ENCODE assay signal across 3 fruit fly cellular contexts in genomic region chr3R:5282755-5283359, dm6.
A peak's percentile ranks its signal among the peaks of the same experiment; 100 is the strongest.
TF ChIP-seq lines count a peak whose summit lies in the region.

No protein-coding gene starts in this region.

TF ChIP-seq in whole organism, embryonic, 481 proteins besides CTCF, POLR2A, EP300 and RAD21 (continued from another document and continues in another):
- TF ChIP-seq CG10959 (GFP tag; IDR thresholded peaks at IDR 0.05; lab: Robert Waterston, UW) (no peak), pum (GFP tag; optimal IDR thresholded peaks at IDR 0.05; lab: Kevin White, UChicago) (no peak), Stat92E (GFP tag; optimal IDR thresholded peaks at IDR 0.05; lab: Kevin White, UChicago) (no peak), Sox100B (GFP tag; optimal IDR thresholded peaks at IDR 0.05; lab: Kevin White, UChicago) (no peak), Mes4 (GFP tag; optimal IDR thresholded peaks at IDR 0.05; lab: Kevin White, UChicago) (no peak), CG4360 (GFP tag; IDR thresholded peaks at IDR 0.05; lab: Robert Waterston, UW) (no peak; the same call in 1 of the 2 replicates), HLH54F (GFP tag; optimal IDR thresholded peaks at IDR 0.05; lab: Kevin White, UChicago) (peak; percentile 22), chinmo (GFP tag; IDR thresholded peaks at IDR 0.05; lab: Robert Waterston, UW; ENCODE audit: partially characterized antibody) (peak; percentile 93; the same call in 3 of the 4 replicates), CG10267 (tag; optimal IDR thresholded peaks at IDR 0.05; lab: Kevin White, UChicago) (no peak), zen (tag; optimal IDR thresholded peaks at IDR 0.05; lab: Kevin White, UChicago) (no peak), gcm2 (GFP tag; optimal IDR thresholded peaks at IDR 0.05; lab: Kevin White, UChicago) (peak; percentile 0), chm (GFP tag; IDR thresholded peaks at IDR 0.05; lab: Robert Waterston, UW) (peak; percentile 46; the same call in 1 of the 2 replicates), CG4730 (GFP tag; IDR thresholded peaks at IDR 0.05; lab: Robert Waterston, UW) (no peak), CG12659 (GFP tag; optimal IDR thresholded peaks at IDR 0.05; lab: Kevin White, UChicago) (no peak), prd (optimal IDR thresholded peaks at IDR 0.05; lab: Kevin White, UChicago) (no peak), prd (GFP tag; IDR thresholded peaks at IDR 0.05; lab: Robert Waterston, UW) (peak; percentile 34; the same call in 1 of the 3 replicates), B-H2 (GFP tag; optimal IDR thresholded peaks at IDR 0.05; lab: Kevin White, UChicago) (no peak), CG6813 (GFP tag; optimal IDR thresholded peaks at IDR 0.05; lab: Kevin White, UChicago) (no peak), Hsf (GFP tag; optimal IDR thresholded peaks at IDR 0.05; lab: Kevin White, UChicago) (no peak), Trl (optimal IDR thresholded peaks at IDR 0.05; lab: Kevin White, UChicago) (peak; percentile 88 to 100), Trl (GFP tag; optimal IDR thresholded peaks at IDR 0.05; lab: Kevin White, UChicago) (peak; percentile 62), Rx (GFP tag; IDR thresholded peaks at IDR 0.05; lab: Robert Waterston, UW) (no peak), CG1832 (GFP tag; optimal IDR thresholded peaks at IDR 0.05; lab: Kevin White, UChicago) (peak; percentile 70), Bgb (GFP tag; IDR thresholded peaks at IDR 0.05; lab: Robert Waterston, UW; ENCODE audit: partially characterized antibody) (peak; percentile 47), CG14965 (GFP tag; optimal IDR thresholded peaks at IDR 0.05; lab: Kevin White, UChicago; ENCODE audit: borderline replicate concordance) (no peak), CG31441 (GFP tag; IDR thresholded peaks at IDR 0.05; lab: Robert Waterston, UW) (no peak), CG30020 (tag; optimal IDR thresholded peaks at IDR 0.05; lab: Kevin White, UChicago) (no peak), ro (GFP tag; IDR thresholded peaks at IDR 0.05; lab: Robert Waterston, UW) (no peak), CG17186 (GFP tag; optimal IDR thresholded peaks at IDR 0.05; lab: Kevin White, UChicago) (no peak), CG17361 (GFP tag; IDR thresholded peaks at IDR 0.05; lab: Robert Waterston, UW) (no peak), CG12219 (GFP tag; optimal IDR thresholded peaks at IDR 0.05; lab: Kevin White, UChicago) (no peak), en (GFP tag; optimal IDR thresholded peaks at IDR 0.05; lab: Kevin White, UChicago) (no peak), caup (GFP tag; optimal IDR thresholded peaks at IDR 0.05; lab: Kevin White, UChicago; ENCODE audit: severe bottlenecking) (no peak), CG12236 (GFP tag; optimal IDR thresholded peaks at IDR 0.05; lab: Kevin White, UChicago) (no peak), vnd (GFP tag; IDR thresholded peaks at IDR 0.05; lab: Robert Waterston, UW; ENCODE audit: partially characterized antibody) (no peak), CG4328 (GFP tag; optimal IDR thresholded peaks at IDR 0.05; lab: Kevin White, UChicago) (no peak), crc (GFP tag; optimal IDR thresholded peaks at IDR 0.05; lab: Kevin White, UChicago) (no peak), CG7556 (GFP tag; optimal IDR thresholded peaks at IDR 0.05; lab: Kevin White, UChicago) (no peak), CG16813 (GFP tag; IDR thresholded peaks at IDR 0.05; lab: Robert Waterston, UW; ENCODE audit: partially characterized antibody) (no peak; the same call in 2 of the 3 replicates), Side (GFP tag; optimal IDR thresholded peaks at IDR 0.05; lab: Kevin White, UChicago) (no peak), NfI (GFP tag; optimal IDR thresholded peaks at IDR 0.05; lab: Kevin White, UChicago) (peak; percentile 23), croc (GFP tag; conservative IDR thresholded peaks at IDR 0.05; lab: Robert Waterston, UW) (no peak), cwo (GFP tag; optimal IDR thresholded peaks at IDR 0.05; lab: Kevin White, UChicago) (no peak), Deaf1 (tag; optimal IDR thresholded peaks at IDR 0.05; lab: Kevin White, UChicago) (no peak)

TF ChIP-seq in whole organism, prepupa, 60 proteins besides CTCF, POLR2A, EP300 and RAD21 (continued from another document):
- TF ChIP-seq fd85E (GFP tag; optimal IDR thresholded peaks at IDR 0.05; lab: Kevin White, UChicago), result no peak
- TF ChIP-seq CG8319 (GFP tag; optimal IDR thresholded peaks at IDR 0.05; lab: Kevin White, UChicago), result no peak
- TF ChIP-seq CG9139 (GFP tag; optimal IDR thresholded peaks at IDR 0.05; lab: Kevin White, UChicago), result no peak
- TF ChIP-seq spab (GFP tag; optimal IDR thresholded peaks at IDR 0.05; lab: Kevin White, UChicago), result no peak
- no peak for TF ChIP-seq OdsH (GFP tag; optimal IDR thresholded peaks at IDR 0.05; lab: Kevin White, UChicago)
- no peak for TF ChIP-seq Eip93F (GFP tag; optimal IDR thresholded peaks at IDR 0.05; lab: Kevin White, UChicago)
- peak; percentile 6 for TF ChIP-seq esn (GFP tag; optimal IDR thresholded peaks at IDR 0.05; lab: Kevin White, UChicago)
- TF ChIP-seq dsx (GFP tag; optimal IDR thresholded peaks at IDR 0.05; lab: Kevin White, UChicago; ENCODE audit: poor library complexity, severe bottlenecking), result no peak
- TF ChIP-seq Gug (GFP tag; IDR thresholded peaks at IDR 0.05; lab: Robert Waterston, UW), result no peak
- TF ChIP-seq CG11902 (GFP tag; optimal IDR thresholded peaks at IDR 0.05; lab: Kevin White, UChicago), result no peak
- TF ChIP-seq svp (GFP tag; lab: Kevin White, UChicago), result peak; percentile 76
- peak; percentile 9 for TF ChIP-seq net (GFP tag; optimal IDR thresholded peaks at IDR 0.05; lab: Kevin White, UChicago)
- TF ChIP-seq CG6163 (GFP tag; IDR thresholded peaks at IDR 0.05; lab: Robert Waterston, UW), result peak; percentile 79
- no peak for TF ChIP-seq CG1621 (tag; optimal IDR thresholded peaks at IDR 0.05; lab: Kevin White, UChicago)
- no peak for TF ChIP-seq CG16779 (tag; optimal IDR thresholded peaks at IDR 0.05; lab: Kevin White, UChicago)
- TF ChIP-seq Met (GFP tag; optimal IDR thresholded peaks at IDR 0.05; lab: Kevin White, UChicago), result no peak
- no peak for TF ChIP-seq acj6 (GFP tag; optimal IDR thresholded peaks at IDR 0.05; lab: Kevin White, UChicago)
- TF ChIP-seq CG3032 (tag; optimal IDR thresholded peaks at IDR 0.05; lab: Kevin White, UChicago), result no peak
- peak; percentile 8 for TF ChIP-seq CG6854 (GFP tag; optimal IDR thresholded peaks at IDR 0.05; lab: Kevin White, UChicago)
- peak; percentile 30; the same call in 1 of the 3 replicates for TF ChIP-seq CG8119 (GFP tag; IDR thresholded peaks at IDR 0.05; lab: Robert Waterston, UW)
- TF ChIP-seq Hr4 (GFP tag; optimal IDR thresholded peaks at IDR 0.05; lab: Kevin White, UChicago), result peak; percentile 7
- peak; percentile 9 for TF ChIP-seq Lpt (GFP tag; optimal IDR thresholded peaks at IDR 0.05; lab: Kevin White, UChicago)
- peak; percentile 27 for TF ChIP-seq CG11762 (GFP tag; optimal IDR thresholded peaks at IDR 0.05; lab: Kevin White, UChicago; ENCODE audit: insufficient read depth)
- TF ChIP-seq CG11294 (GFP tag; IDR thresholded peaks at IDR 0.05; lab: Robert Waterston, UW), result peak; percentile 24; the same call in 1 of the 2 replicates
- no peak for TF ChIP-seq CG4318 (GFP tag; optimal IDR thresholded peaks at IDR 0.05; lab: Kevin White, UChicago)
- no peak for TF ChIP-seq cyc (GFP tag; optimal IDR thresholded peaks at IDR 0.05; lab: Kevin White, UChicago)
- peak; percentile 43 for TF ChIP-seq CG3919 (GFP tag; optimal IDR thresholded peaks at IDR 0.05; lab: Kevin White, UChicago)
- TF ChIP-seq fd59A (GFP tag; optimal IDR thresholded peaks at IDR 0.05; lab: Kevin White, UChicago), result no peak
- TF ChIP-seq lz (GFP tag; optimal IDR thresholded peaks at IDR 0.05; lab: Kevin White, UChicago), result peak; percentile 28
- TF ChIP-seq Hr38 (GFP tag; optimal IDR thresholded peaks at IDR 0.05; lab: Kevin White, UChicago), result no peak
- TF ChIP-seq dac (GFP tag; optimal IDR thresholded peaks at IDR 0.05; lab: Kevin White, UChicago), result no peak
- no peak for TF ChIP-seq salr (GFP tag; optimal IDR thresholded peaks at IDR 0.05; lab: Kevin White, UChicago)
- TF ChIP-seq Eip78C (GFP tag; lab: Kevin White, UChicago), result peak; percentile 39
- no peak for TF ChIP-seq CG6792 (GFP tag; optimal IDR thresholded peaks at IDR 0.05; lab: Kevin White, UChicago)
- TF ChIP-seq CG31627 (GFP tag; optimal IDR thresholded peaks at IDR 0.05; lab: Kevin White, UChicago), result peak; percentile 26
- no peak for TF ChIP-seq ss (GFP tag; optimal IDR thresholded peaks at IDR 0.05; lab: Kevin White, UChicago)
- peak; percentile 31 for TF ChIP-seq Hr39 (GFP tag; optimal IDR thresholded peaks at IDR 0.05; lab: Kevin White, UChicago)
- TF ChIP-seq Smox (GFP tag; optimal IDR thresholded peaks at IDR 0.05; lab: Kevin White, UChicago), result peak; percentile 3
- TF ChIP-seq Ets21C (GFP tag; optimal IDR thresholded peaks at IDR 0.05; lab: Kevin White, UChicago), result no peak
TF ChIP-seq in whole organism, prepupa: peak in this region for 27.

TF ChIP-seq in whole organism, wandering third instar larva, 38 proteins besides CTCF, POLR2A, EP300 and RAD21 (continued from another document):
- TF ChIP-seq lola (GFP tag; optimal IDR thresholded peaks at IDR 0.05; lab: Kevin White, UChicago), result no peak
- TF ChIP-seq HLH106 (tag; optimal IDR thresholded peaks at IDR 0.05; lab: Kevin White, UChicago), result no peak
- peak; percentile 40 for TF ChIP-seq CrebA (GFP tag; optimal IDR thresholded peaks at IDR 0.05; lab: Kevin White, UChicago; ENCODE audit: borderline replicate concordance)
- TF ChIP-seq woc (GFP tag; optimal IDR thresholded peaks at IDR 0.05; lab: Kevin White, UChicago), result no peak
- TF ChIP-seq dl (GFP tag; optimal IDR thresholded peaks at IDR 0.05; lab: Kevin White, UChicago; ENCODE audit: insufficient read depth in 1 of 2, partially characterized antibody in 2 of 2), result peak; percentile 90 to 94
- TF ChIP-seq ey (GFP tag; optimal IDR thresholded peaks at IDR 0.05; lab: Kevin White, UChicago), result no peak
- peak; percentile 21 for TF ChIP-seq jim (GFP tag; optimal IDR thresholded peaks at IDR 0.05; lab: Kevin White, UChicago)
- no peak for TF ChIP-seq Abd-B (GFP tag; optimal IDR thresholded peaks at IDR 0.05; lab: Kevin White, UChicago)
- peak; percentile 89 for TF ChIP-seq psq (GFP tag; optimal IDR thresholded peaks at IDR 0.05; lab: Kevin White, UChicago)
- peak; percentile 20 for TF ChIP-seq br (GFP tag; optimal IDR thresholded peaks at IDR 0.05; lab: Kevin White, UChicago)
- peak in 1 of 2 experiments; percentile 20 for TF ChIP-seq foxo (GFP tag; optimal IDR thresholded peaks at IDR 0.05; lab: Kevin White, UChicago)
- TF ChIP-seq rgr (GFP tag; optimal IDR thresholded peaks at IDR 0.05; lab: Kevin White, UChicago), result peak; percentile 59
